Fruit fly (Drosophila melanogaster) whole organism, embryonic: ENCODE results near the gene Gr93d.

Experiments
- Atf-2 ChIP-seq: fragments of 200-800 bp; sonication (Bioruptor generic); optimal IDR thresholded peaks from 2 replicates; lab custom pipeline; 2016; ENCODE audit warnings: missing biosample characterization, missing genetic modification characterization
- Atf3 ChIP-seq: fragments of 200-800 bp; sonication (Bioruptor generic); optimal IDR thresholded peaks from 3 replicates; lab custom pipeline; 2016; ENCODE audit warnings: missing biosample characterization, missing genetic modification characterization
- Blimp-1 ChIP-seq: fragments of 200-800 bp; sonication (Bioruptor generic); optimal IDR thresholded peaks from 3 replicates; lab custom pipeline; 2018; ENCODE audit warnings: missing biosample characterization, missing genetic modification characterization, mild to moderate bottlenecking, moderate library complexity, missing genetic modification reagents
- Bteb2 ChIP-seq: fragments of 200-800 bp; sonication (Bioruptor generic); optimal IDR thresholded peaks from 2 replicates; lab custom pipeline; 2016; ENCODE audit warnings: missing biosample characterization, missing genetic modification characterization
- CG10147 ChIP-seq: fragments of 200-800 bp; sonication (Bioruptor generic); optimal IDR thresholded peaks from 2 replicates; lab custom pipeline; 2019; ENCODE audit warnings: missing biosample characterization, mild to moderate bottlenecking, missing genetic modification characterization, moderate library complexity
- CG1024 ChIP-seq: fragments of 200-800 bp; sonication (Bioruptor generic); IDR thresholded peaks from 2 replicates; pipeline ENCODE4 v1.3.6; 2022; ENCODE audit warnings: missing biosample characterization, missing genetic modification characterization
- CG11504 ChIP-seq: fragments of 200-800 bp; sonication (Bioruptor generic); optimal IDR thresholded peaks from 3 replicates; lab custom pipeline; 2019; ENCODE audit warnings: missing biosample characterization, mild to moderate bottlenecking, missing genetic modification characterization, moderate library complexity
- CG11560 ChIP-seq: fragments of 200-800 bp; sonication (Bioruptor generic); IDR thresholded peaks from 3 replicates; pipeline ENCODE4 v1.3.6; 2022; ENCODE audit warnings: missing biosample characterization, missing genetic modification characterization
- CG12155 ChIP-seq: fragments of 200-800 bp; sonication (Bioruptor generic); optimal IDR thresholded peaks from 3 replicates; lab custom pipeline; 2016; ENCODE audit warnings: missing biosample characterization, missing genetic modification characterization
- CG12219 ChIP-seq: fragments of 200-800 bp; sonication (Bioruptor generic); optimal IDR thresholded peaks from 3 replicates; lab custom pipeline; 2018; ENCODE audit warnings: missing biosample characterization, mild to moderate bottlenecking, missing genetic modification characterization
- CG12391 ChIP-seq: fragments of 200-800 bp; sonication (Bioruptor generic); optimal IDR thresholded peaks from 3 replicates; lab custom pipeline; 2018; ENCODE audit warnings: missing biosample characterization, mild to moderate bottlenecking, missing genetic modification characterization, moderate library complexity
- CG13424 ChIP-seq: fragments of 200-800 bp; sonication (Bioruptor generic); optimal IDR thresholded peaks from 2 replicates; lab custom pipeline; 2019; ENCODE audit warnings: missing biosample characterization, mild to moderate bottlenecking, missing genetic modification characterization, moderate library complexity
- CG14965 ChIP-seq: fragments of 200-800 bp; sonication (Bioruptor generic); optimal IDR thresholded peaks from 2 replicates; lab custom pipeline; 2016; ENCODE audit warnings: missing biosample characterization, missing genetic modification characterization, borderline replicate concordance
- CG1647 ChIP-seq: fragments of 200-800 bp; sonication (Bioruptor generic); optimal IDR thresholded peaks from 3 replicates; lab custom pipeline; 2016; ENCODE audit warnings: missing biosample characterization, missing genetic modification characterization
- CG17186 ChIP-seq: fragments of 200-800 bp; sonication (Bioruptor generic); optimal IDR thresholded peaks from 3 replicates; lab custom pipeline; 2017; ENCODE audit warnings: missing biosample characterization, missing genetic modification reagents, missing genetic modification characterization
- CG32532 ChIP-seq: fragments of 200-800 bp; sonication (Bioruptor generic); IDR thresholded peaks from 2 replicates; pipeline ENCODE4 v1.3.6; 2022; ENCODE audit warnings: missing biosample characterization, missing genetic modification characterization
- CG3847 ChIP-seq: fragments of 200-800 bp; sonication (Bioruptor generic); IDR thresholded peaks from 2 replicates; pipeline ENCODE4 v1.3.6; 2022; ENCODE audit warnings: missing biosample characterization, missing genetic modification characterization
- CG4404 ChIP-seq: fragments of 200-800 bp; sonication (Bioruptor generic); IDR thresholded peaks from 2 replicates; pipeline ENCODE4 v1.3.6; 2022; ENCODE audit warnings: missing biosample characterization, missing genetic modification characterization
- CG4707 ChIP-seq: fragments of 200-800 bp; sonication (Bioruptor generic); optimal IDR thresholded peaks from 2 replicates; lab custom pipeline; 2018; ENCODE audit warnings: missing biosample characterization, mild to moderate bottlenecking, missing genetic modification characterization, moderate library complexity
- CG6683 ChIP-seq: fragments of 200-800 bp; sonication (Bioruptor generic); optimal IDR thresholded peaks from 2 replicates; lab custom pipeline; 2017; ENCODE audit warnings: missing biosample characterization, mild to moderate bottlenecking, missing genetic modification characterization, missing genetic modification reagents
- CG7928 ChIP-seq: fragments of 200-800 bp; sonication (Bioruptor generic); optimal IDR thresholded peaks from 2 replicates; lab custom pipeline; 2017; ENCODE audit warnings: missing biosample characterization, mild to moderate bottlenecking, missing genetic modification characterization
- CG8089 ChIP-seq: fragments of 200-800 bp; sonication (Bioruptor generic); optimal IDR thresholded peaks from 3 replicates; lab custom pipeline; 2016; ENCODE audit warnings: missing biosample characterization, missing genetic modification characterization
- CG9932 ChIP-seq: fragments of 200-800 bp; sonication (Bioruptor generic); IDR thresholded peaks from 2 replicates; pipeline ENCODE4 v1.3.6; 2022; ENCODE audit warnings: missing biosample characterization, missing genetic modification characterization
- Eip74EF ChIP-seq, 2 experiments: fragments of 200-800 bp in 1 of 2; fragments of >200 bp in 1 of 2; sonication (Bioruptor generic) in 1 of 2; optimal IDR thresholded peaks; 2 replicates each; lab custom pipeline; 2017 to 2019; ENCODE audit warnings: missing biosample characterization in 2 of 2, missing genetic modification characterization in 2 of 2, mild to moderate bottlenecking in 1 of 2, moderate library complexity in 1 of 2
- HmgZ ChIP-seq: fragments of 200-800 bp; sonication (Bioruptor generic); optimal IDR thresholded peaks from 2 replicates; lab custom pipeline; 2018; ENCODE audit warnings: missing biosample characterization, mild to moderate bottlenecking, missing genetic modification characterization
- Kr ChIP-seq: fragments of 200-800 bp; sonication (Bioruptor generic); optimal IDR thresholded peaks from 2 replicates; lab custom pipeline; 2017; ENCODE audit warnings: missing biosample characterization, mild to moderate bottlenecking, missing genetic modification characterization
- MBD-R2 ChIP-seq: fragments of 200-800 bp; sonication (Bioruptor generic); IDR thresholded peaks from 2 replicates; pipeline ENCODE4 v1.3.6; 2022; ENCODE audit warnings: missing biosample characterization, missing genetic modification characterization
- Mrtf ChIP-seq: fragments of 200-800 bp; sonication (Bioruptor generic); IDR thresholded peaks from 3 replicates; pipeline ENCODE4 v1.3.6; 2022; ENCODE audit warnings: missing biosample characterization, missing genetic modification characterization
- NC2β ChIP-seq: fragments of 200-800 bp; sonication (Bioruptor generic); optimal IDR thresholded peaks from 2 replicates; lab custom pipeline; 2016; ENCODE audit warnings: missing biosample characterization, missing genetic modification characterization
- NFAT ChIP-seq: fragments of 200-800 bp; sonication (Bioruptor generic); IDR thresholded peaks from 2 replicates; pipeline ENCODE4 v1.3.6; 2022; ENCODE audit warnings: missing biosample characterization, missing genetic modification characterization
- Xbp1 ChIP-seq: fragments of 200-800 bp; sonication (Bioruptor generic); optimal IDR thresholded peaks from 3 replicates; lab custom pipeline; 2016; ENCODE audit warnings: missing biosample characterization, mild to moderate bottlenecking, missing genetic modification characterization
- bbx ChIP-seq: fragments of 200-800 bp; sonication (Bioruptor generic); IDR thresholded peaks from 2 replicates; pipeline ENCODE4 v1.3.6; 2022; ENCODE audit warnings: missing biosample characterization, missing genetic modification characterization; ENCODE audit not compliant: partially characterized antibody
- crc ChIP-seq: fragments of 200-800 bp; sonication (Bioruptor generic); optimal IDR thresholded peaks from 2 replicates; lab custom pipeline; 2016; ENCODE audit warnings: missing biosample characterization, missing genetic modification characterization
- dati ChIP-seq: fragments of 200-800 bp; sonication (Bioruptor generic); IDR thresholded peaks from 2 replicates; pipeline ENCODE4 v1.3.6; 2022; ENCODE audit warnings: missing biosample characterization, missing genetic modification characterization
- dysf ChIP-seq: fragments of 200-800 bp; sonication (Bioruptor generic); IDR thresholded peaks from 3 replicates; pipeline ENCODE4 v1.3.6; 2022; ENCODE audit warnings: missing biosample characterization, missing genetic modification characterization
- en ChIP-seq: fragments of 200-800 bp; sonication (Bioruptor generic); optimal IDR thresholded peaks from 2 replicates; lab custom pipeline; 2016; ENCODE audit warnings: missing biosample characterization, missing genetic modification characterization
- esg ChIP-seq: fragments of 200-800 bp; sonication (Bioruptor generic); conservative IDR thresholded peaks from 2 replicates; pipeline ENCODE4 v1.3.6; 2022; ENCODE audit warnings: missing biosample characterization, missing genetic modification characterization
- fd3F ChIP-seq: fragments of 200-800 bp; sonication (Bioruptor generic); optimal IDR thresholded peaks from 2 replicates; lab custom pipeline; 2018; ENCODE audit warnings: missing biosample characterization, mild to moderate bottlenecking, missing genetic modification characterization, moderate library complexity
- fd96Cb ChIP-seq: fragments of 200-800 bp; sonication (Bioruptor generic); optimal IDR thresholded peaks from 2 replicates; lab custom pipeline; 2018; ENCODE audit warnings: missing biosample characterization, mild to moderate bottlenecking, missing genetic modification characterization, moderate library complexity
- lab ChIP-seq: fragments of 200-800 bp; sonication (Bioruptor generic); optimal IDR thresholded peaks from 3 replicates; lab custom pipeline; 2017; ENCODE audit warnings: missing biosample characterization, missing genetic modification characterization, mild to moderate bottlenecking, moderate library complexity, missing genetic modification reagents
- lbe ChIP-seq: fragments of 200-800 bp; sonication (Bioruptor generic); optimal IDR thresholded peaks from 2 replicates; lab custom pipeline; 2016; ENCODE audit warnings: missing biosample characterization, mild to moderate bottlenecking, missing genetic modification characterization
- nau ChIP-seq: fragments of 200-800 bp; sonication (Bioruptor generic); optimal IDR thresholded peaks from 3 replicates; lab custom pipeline; 2017; ENCODE audit warnings: missing biosample characterization, mild to moderate bottlenecking, missing genetic modification characterization, missing genetic modification reagents
- peb ChIP-seq: fragments of 200-800 bp; sonication (Bioruptor generic); IDR thresholded peaks from 2 replicates; pipeline ENCODE4 v1.3.6; 2022; ENCODE audit warnings: missing biosample characterization, missing genetic modification characterization
- pho ChIP-seq: fragments of 200-800 bp; sonication (Bioruptor generic); optimal IDR thresholded peaks from 2 replicates; lab custom pipeline; 2016; ENCODE audit warnings: missing biosample characterization, missing genetic modification characterization
- sisA ChIP-seq: fragments of 200-800 bp; sonication (Bioruptor generic); IDR thresholded peaks from 2 replicates; pipeline ENCODE4 v1.3.6; 2022; ENCODE audit warnings: missing biosample characterization, missing genetic modification characterization
- sna ChIP-seq: fragments of 200-800 bp; sonication (Bioruptor generic); IDR thresholded peaks from 2 replicates; pipeline ENCODE4 v1.3.6; 2022; ENCODE audit warnings: missing biosample characterization, missing genetic modification characterization; ENCODE audit not compliant: partially characterized antibody
- tin ChIP-seq: fragments of 200-800 bp; sonication (Bioruptor generic); optimal IDR thresholded peaks from 3 replicates; lab custom pipeline; 2016; ENCODE audit warnings: missing biosample characterization, missing genetic modification characterization
- wor ChIP-seq: fragments of 200-800 bp; sonication (Bioruptor generic); IDR thresholded peaks from 2 replicates; pipeline ENCODE4 v1.3.6; 2022; ENCODE audit warnings: missing biosample characterization, missing genetic modification characterization
- zen ChIP-seq: fragments of 200-800 bp; sonication (Bioruptor generic); optimal IDR thresholded peaks from 3 replicates; lab custom pipeline; 2018; ENCODE audit warnings: missing biosample characterization, mild to moderate bottlenecking, missing genetic modification characterization, moderate library complexity

Gene Gr93d

DNA sequence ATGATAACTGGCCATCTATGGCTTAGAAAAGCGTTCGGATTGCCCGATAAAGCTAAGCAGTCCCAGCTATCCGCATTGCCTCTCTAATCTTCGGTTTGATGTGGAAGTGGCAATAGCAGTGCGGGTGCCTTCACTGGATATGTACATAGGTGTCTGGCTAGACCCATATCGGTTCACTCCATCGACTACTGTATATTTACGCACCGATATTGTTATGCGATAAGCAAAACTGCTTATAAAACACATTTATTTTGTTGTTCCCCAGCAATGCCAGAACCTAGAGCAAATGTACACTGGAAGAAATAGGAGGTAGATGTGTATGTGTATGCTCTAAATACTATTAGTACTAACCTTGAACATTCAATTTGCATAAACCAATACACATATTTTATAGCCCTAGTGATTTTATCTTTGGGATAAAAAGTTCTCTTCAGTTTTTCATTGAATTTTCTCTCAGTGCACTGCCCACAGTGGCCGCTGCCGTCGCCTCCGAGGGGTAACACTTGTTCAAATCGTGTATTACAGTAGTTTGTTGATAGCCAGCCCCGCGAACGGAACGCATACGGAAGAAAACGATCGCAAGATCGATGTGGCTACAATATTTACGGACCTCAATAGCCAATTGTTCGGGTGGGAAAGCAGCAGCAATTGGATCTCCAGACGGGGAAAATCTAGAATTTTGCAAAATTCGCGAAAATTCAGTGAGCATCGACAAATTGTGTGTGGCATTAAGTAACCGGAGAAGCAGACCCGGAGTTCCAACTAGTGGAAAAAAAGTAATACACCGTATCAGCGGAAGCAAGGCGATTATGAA is 23.9 kb upstream of the Gr93d start, which contains the start of gene CG31431 (continued):
- TF ChIP-seq CG10147 (GFP tag; lab: Kevin White, UChicago): peak; percentile 95
- peak; percentile 97 for TF ChIP-seq tin
- peak; percentile 95 for TF ChIP-seq Atf3
- TF ChIP-seq Atf-2 (GFP tag; lab: Kevin White, UChicago): peak; percentile 96
- TF ChIP-seq CG12219 (GFP tag; lab: Kevin White, UChicago): peak; percentile 97
- peak; percentile 93 for TF ChIP-seq nau (GFP tag; lab: Kevin White, UChicago)
- TF ChIP-seq Kr (GFP tag; lab: Kevin White, UChicago): peak; percentile 43
- TF ChIP-seq MBD-R2 (GFP tag; lab: Robert Waterston, UW): peak; percentile 98
- peak; percentile 75 for TF ChIP-seq CG17186 (GFP tag; lab: Kevin White, UChicago)
- TF ChIP-seq sna (GFP tag; lab: Robert Waterston, UW): no peak
- TF ChIP-seq Mrtf: peak; percentile 97
- TF ChIP-seq NFAT: peak; percentile 97
- no peak for TF ChIP-seq bbx (GFP tag; lab: Robert Waterston, UW)
- TF ChIP-seq CG11504: peak; percentile 96
- TF ChIP-seq wor: peak; percentile 90
- TF ChIP-seq sisA (GFP tag; lab: Robert Waterston, UW): peak; percentile 96
- peak; percentile 98 for TF ChIP-seq HmgZ
- peak; percentile 99 for TF ChIP-seq lab (GFP tag; lab: Kevin White, UChicago)
- TF ChIP-seq CG11560: peak; percentile 90
- TF ChIP-seq CG3847 (GFP tag; lab: Robert Waterston, UW): peak; percentile 98
- TF ChIP-seq CG12391: peak; percentile 97
- peak; percentile 90 for TF ChIP-seq peb (GFP tag; lab: Robert Waterston, UW)
- TF ChIP-seq CG13424 (tag; lab: Kevin White, UChicago): peak; percentile 97
- peak; percentile 88 for TF ChIP-seq CG1024 (GFP tag; lab: Robert Waterston, UW)
- peak; percentile 80 for TF ChIP-seq CG7928 (GFP tag; lab: Kevin White, UChicago)
- peak; percentile 94 for TF ChIP-seq CG6683 (GFP tag; lab: Kevin White, UChicago)
- peak; percentile 97 for TF ChIP-seq pho
- peak; percentile 97 for TF ChIP-seq Xbp1 (GFP tag; lab: Kevin White, UChicago)
- TF ChIP-seq CG4707: peak; percentile 84
- peak; percentile 97 for TF ChIP-seq crc (GFP tag; lab: Kevin White, UChicago)
- peak; percentile 96 for TF ChIP-seq fd3F (GFP tag; lab: Kevin White, UChicago)
- peak; percentile 97 for TF ChIP-seq NC2β (GFP tag; lab: Kevin White, UChicago)
- TF ChIP-seq Eip74EF (GFP tag; optimal IDR thresholded peaks at IDR 0.05; lab: Kevin White, UChicago): peak in 1 of 2 experiments; percentile 96
- TF ChIP-seq CG1647 (GFP tag; lab: Kevin White, UChicago): peak; percentile 95
- peak; percentile 96 for TF ChIP-seq Bteb2 (GFP tag; lab: Kevin White, UChicago)
- peak; percentile 85 for TF ChIP-seq CG14965 (GFP tag; lab: Kevin White, UChicago)
- peak; percentile 95 for TF ChIP-seq CG8089 (GFP tag; lab: Kevin White, UChicago)
- peak; percentile 96 for TF ChIP-seq CG12155
- TF ChIP-seq dysf (GFP tag; lab: Robert Waterston, UW): peak; percentile 98
- peak; percentile 93 for TF ChIP-seq dati (GFP tag; lab: Robert Waterston, UW)
- TF ChIP-seq en (GFP tag; lab: Kevin White, UChicago): peak; percentile 95
- peak; percentile 99 for TF ChIP-seq CG32532
- TF ChIP-seq Blimp-1 (GFP tag; lab: Kevin White, UChicago): peak; percentile 95
- TF ChIP-seq CG4404 (GFP tag; lab: Robert Waterston, UW): peak; percentile 96
- TF ChIP-seq zen (tag; lab: Kevin White, UChicago): peak; percentile 97
- peak; percentile 96 for TF ChIP-seq CG9932 (GFP tag; lab: Robert Waterston, UW)
- peak; percentile 96 for TF ChIP-seq fd96Cb
- TF ChIP-seq lbe (GFP tag; lab: Kevin White, UChicago): peak; percentile 58
- TF ChIP-seq esg: peak; percentile 96
